Fruit fly (Drosophila melanogaster) whole organism, embryonic: Measurements from ENCODE around the gene Octbeta2R.
A peak's percentile ranks its signal among the peaks of the same experiment; 100 is the strongest.

ENCODE experiments used
- Atf3 ChIP-seq: fragments of 200-800 bp; sonication (Bioruptor generic); optimal IDR thresholded peaks from 3 replicates; lab custom pipeline; 2016; ENCODE audit warnings: missing biosample characterization, missing genetic modification characterization
- Bteb2 ChIP-seq: fragments of 200-800 bp; sonication (Bioruptor generic); optimal IDR thresholded peaks from 2 replicates; lab custom pipeline; 2016; ENCODE audit warnings: missing biosample characterization, missing genetic modification characterization
- CG10462 ChIP-seq: fragments of 200-800 bp; sonication (Bioruptor generic); optimal IDR thresholded peaks from 2 replicates; lab custom pipeline; 2016; ENCODE audit warnings: missing biosample characterization, missing genetic modification characterization
- CG11456 ChIP-seq: fragments of 200-800 bp; sonication (Bioruptor generic); IDR thresholded peaks from 3 replicates; pipeline ENCODE4 v1.3.6; 2022; ENCODE audit warnings: missing biosample characterization, missing genetic modification characterization
- CG12942 ChIP-seq: fragments of 200-800 bp; sonication (Bioruptor generic); optimal IDR thresholded peaks from 3 replicates; lab custom pipeline; 2016; ENCODE audit warnings: missing biosample characterization, missing genetic modification characterization
- CG13424 ChIP-seq: fragments of 200-800 bp; sonication (Bioruptor generic); optimal IDR thresholded peaks from 2 replicates; lab custom pipeline; 2019; ENCODE audit warnings: missing biosample characterization, mild to moderate bottlenecking, missing genetic modification characterization, moderate library complexity
- CG14710 ChIP-seq: fragments of 200-800 bp; sonication (Bioruptor generic); optimal IDR thresholded peaks from 3 replicates; lab custom pipeline; 2019; ENCODE audit warnings: missing biosample characterization, mild to moderate bottlenecking, missing genetic modification characterization, moderate library complexity
- CG17186 ChIP-seq: fragments of 200-800 bp; sonication (Bioruptor generic); optimal IDR thresholded peaks from 3 replicates; lab custom pipeline; 2017; ENCODE audit warnings: missing biosample characterization, missing genetic modification reagents, missing genetic modification characterization
- CG18011 ChIP-seq: fragments of 200-800 bp; sonication (Bioruptor generic); optimal IDR thresholded peaks from 2 replicates; lab custom pipeline; 2017; ENCODE audit warnings: missing biosample characterization, missing genetic modification characterization, mild to moderate bottlenecking, moderate library complexity, missing genotype
- CG33213 ChIP-seq: fragments of 200-800 bp; sonication (Bioruptor generic); optimal IDR thresholded peaks from 3 replicates; lab custom pipeline; 2016; ENCODE audit warnings: missing biosample characterization, missing genetic modification characterization
- CG3726 ChIP-seq: fragments of 200-800 bp; sonication (Bioruptor generic); IDR thresholded peaks from 3 replicates; pipeline ENCODE4, ENCODE4 v1.3.6; 2022; ENCODE audit warnings: missing biosample characterization, missing genetic modification characterization
- CG4282 ChIP-seq: fragments of 200-800 bp; sonication (Bioruptor generic); optimal IDR thresholded peaks from 2 replicates; lab custom pipeline; 2016; ENCODE audit warnings: missing biosample characterization, missing genetic modification characterization
- CG4424 ChIP-seq: fragments of 200-800 bp; sonication (Bioruptor generic); optimal IDR thresholded peaks from 3 replicates; lab custom pipeline; 2016; ENCODE audit warnings: missing biosample characterization, missing genetic modification characterization
- CG4854 ChIP-seq: fragments of 200-800 bp; sonication (Bioruptor generic); optimal IDR thresholded peaks from 2 replicates; lab custom pipeline; 2016; ENCODE audit warnings: missing biosample characterization, missing genetic modification characterization, inconsistent platforms
- CG6254 ChIP-seq: fragments of 200-800 bp; sonication (Bioruptor generic); optimal IDR thresholded peaks from 3 replicates; lab custom pipeline; 2017; ENCODE audit warnings: mild to moderate bottlenecking, missing biosample characterization, missing genetic modification reagents, missing genetic modification characterization
- CG7786 ChIP-seq: fragments of 200-800 bp; sonication (Bioruptor generic); optimal IDR thresholded peaks from 2 replicates; lab custom pipeline; 2016; ENCODE audit warnings: missing biosample characterization, missing genetic modification characterization
- CG8089 ChIP-seq: fragments of 200-800 bp; sonication (Bioruptor generic); optimal IDR thresholded peaks from 3 replicates; lab custom pipeline; 2016; ENCODE audit warnings: missing biosample characterization, missing genetic modification characterization
- CoRest ChIP-seq: fragments of 200-800 bp; sonication (Bioruptor generic); optimal IDR thresholded peaks from 3 replicates; lab custom pipeline; 2018; ENCODE audit warnings: missing biosample characterization, mild to moderate bottlenecking, missing genetic modification characterization, moderate library complexity
- Doc2 ChIP-seq: fragments of 200-800 bp; sonication (Bioruptor generic); IDR thresholded peaks from 2 replicates; pipeline ENCODE4 v1.3.6; 2022; ENCODE audit warnings: missing biosample characterization, missing genetic modification characterization
- Ets65A ChIP-seq: fragments of 200-800 bp; sonication (Bioruptor generic); peaks from one replicate; lab custom pipeline; 2016; ENCODE audit warnings: missing biosample characterization, missing genetic modification characterization
- Gug ChIP-seq: fragments of 200-800 bp; sonication (Bioruptor generic); IDR thresholded peaks from 4 replicates; pipeline ENCODE4 v1.3.6; 2022; ENCODE audit warnings: missing biosample characterization, missing genetic modification characterization
- HHEX ChIP-seq: fragments of 200-800 bp; sonication (Bioruptor generic); optimal IDR thresholded peaks from 3 replicates; lab custom pipeline; 2017; ENCODE audit warnings: missing biosample characterization, mild to moderate bottlenecking, missing genetic modification characterization, missing genetic modification reagents
- Hey ChIP-seq: fragments of 200-800 bp; sonication (Bioruptor generic); optimal IDR thresholded peaks from 3 replicates; lab custom pipeline; 2018; ENCODE audit warnings: missing biosample characterization, mild to moderate bottlenecking, missing genetic modification characterization
- Hr51 ChIP-seq, 2 experiments: fragments of 200-800 bp; sonication (Bioruptor generic); optimal IDR thresholded peaks; 2 replicates in 1 of 2; 3 replicates in 1 of 2; lab custom pipeline; 2016 to 2018; ENCODE audit warnings: missing biosample characterization in 2 of 2, missing genetic modification characterization in 2 of 2, mild to moderate bottlenecking in 1 of 2, moderate library complexity in 1 of 2
- Kr ChIP-seq: fragments of 200-800 bp; sonication (Bioruptor generic); optimal IDR thresholded peaks from 2 replicates; lab custom pipeline; 2017; ENCODE audit warnings: missing biosample characterization, mild to moderate bottlenecking, missing genetic modification characterization
- Lhr ChIP-seq: fragments of 200-800 bp; sonication (Bioruptor generic); optimal IDR thresholded peaks from 3 replicates; lab custom pipeline; 2017; ENCODE audit warnings: mild to moderate bottlenecking, missing biosample characterization, missing genetic modification reagents, missing genetic modification characterization
- MESR4 ChIP-seq: fragments of 200-800 bp; sonication (Bioruptor generic); optimal IDR thresholded peaks from 2 replicates; lab custom pipeline; 2018; ENCODE audit warnings: missing biosample characterization, mild to moderate bottlenecking, missing genetic modification characterization, moderate library complexity
- Med ChIP-seq: fragments of 200-800 bp; sonication (Bioruptor generic); peaks from one replicate; lab custom pipeline; 2016; ENCODE audit warnings: missing biosample characterization, missing genetic modification characterization, mild to moderate bottlenecking, inconsistent platforms, moderate library complexity
- Myb ChIP-seq: fragments of 200-800 bp; sonication (Bioruptor generic); optimal IDR thresholded peaks from 2 replicates; lab custom pipeline; 2016; ENCODE audit warnings: missing biosample characterization, missing genetic modification characterization
- Rfx ChIP-seq: fragments of 200-800 bp; sonication (Bioruptor generic); IDR thresholded peaks from 2 replicates; pipeline ENCODE4 v1.3.6; 2022; ENCODE audit warnings: missing biosample characterization, missing genetic modification characterization
- Side ChIP-seq: fragments of 200-800 bp; sonication (Bioruptor generic); optimal IDR thresholded peaks from 2 replicates; lab custom pipeline; 2016; ENCODE audit warnings: missing biosample characterization, missing genetic modification characterization
- Spps ChIP-seq: fragments of 200-800 bp; sonication (Bioruptor generic); optimal IDR thresholded peaks from 2 replicates; lab custom pipeline; 2018; ENCODE audit warnings: missing biosample characterization, mild to moderate bottlenecking, missing genetic modification characterization
- Sry-δ ChIP-seq: fragments of 200-800 bp; sonication (Bioruptor generic); optimal IDR thresholded peaks from 2 replicates; lab custom pipeline; 2016; ENCODE audit warnings: missing biosample characterization, missing genetic modification characterization
- Stat92E ChIP-seq, 3 experiments: fragments of >200 bp in 2 of 3; fragments of 200-800 bp in 1 of 3; sonication (Bioruptor generic) in 1 of 3; optimal IDR thresholded peaks; 2 replicates each; lab custom pipeline; 2017 to 2019; ENCODE audit warnings: missing biosample characterization in 3 of 3, missing genetic modification characterization in 3 of 3, mild to moderate bottlenecking in 1 of 3, moderate library complexity in 1 of 3
- ato ChIP-seq: fragments of 200-800 bp; sonication (Bioruptor generic); IDR thresholded peaks from 2 replicates; pipeline ENCODE4 v1.3.6; 2022; ENCODE audit warnings: missing biosample characterization, missing genetic modification characterization; ENCODE audit not compliant: partially characterized antibody
- bab2 ChIP-seq: fragments of 200-800 bp; sonication (Bioruptor generic); optimal IDR thresholded peaks from 2 replicates; lab custom pipeline; 2016; ENCODE audit warnings: missing biosample characterization, missing genetic modification characterization
- cad ChIP-seq: fragments of >200 bp; optimal IDR thresholded peaks from 2 replicates; lab custom pipeline; 2017; ENCODE audit warnings: missing biosample characterization, missing genetic modification characterization
- caup ChIP-seq: fragments of 200-800 bp; sonication (Bioruptor generic); optimal IDR thresholded peaks from 3 replicates; lab custom pipeline; 2017; ENCODE audit warnings: missing biosample characterization, mild to moderate bottlenecking, missing genetic modification characterization, moderate library complexity; ENCODE audit not compliant: severe bottlenecking
- disco-r ChIP-seq: fragments of 200-800 bp; sonication (Bioruptor generic); optimal IDR thresholded peaks from 2 replicates; lab custom pipeline; 2016; ENCODE audit warnings: missing biosample characterization, missing genetic modification characterization
- esg ChIP-seq: fragments of 200-800 bp; sonication (Bioruptor generic); conservative IDR thresholded peaks from 2 replicates; pipeline ENCODE4 v1.3.6; 2022; ENCODE audit warnings: missing biosample characterization, missing genetic modification characterization
- gem ChIP-seq: fragments of 200-800 bp; sonication (Bioruptor generic); optimal IDR thresholded peaks from 2 replicates; lab custom pipeline; 2019; ENCODE audit warnings: missing biosample characterization, mild to moderate bottlenecking, missing genetic modification characterization, moderate library complexity
- gsb ChIP-seq: fragments of 200-800 bp; sonication (Bioruptor generic); IDR thresholded peaks from 2 replicates; pipeline ENCODE4 v1.3.6; 2022; ENCODE audit warnings: missing biosample characterization, missing genetic modification characterization
- gsb-n ChIP-seq: fragments of 200-800 bp; sonication (Bioruptor generic); optimal IDR thresholded peaks from 3 replicates; lab custom pipeline; 2018; ENCODE audit warnings: missing biosample characterization, mild to moderate bottlenecking, missing genetic modification characterization
- kah ChIP-seq: fragments of 200-800 bp; sonication (Bioruptor generic); optimal IDR thresholded peaks from 2 replicates; lab custom pipeline; 2018; ENCODE audit warnings: missing biosample characterization, mild to moderate bottlenecking, missing genetic modification characterization
- lilli ChIP-seq: fragments of 200-800 bp; sonication (Bioruptor generic); optimal IDR thresholded peaks from 3 replicates; lab custom pipeline; 2016; ENCODE audit warnings: missing biosample characterization, missing genetic modification characterization
- luna ChIP-seq: fragments of 200-800 bp; sonication (Bioruptor generic); optimal IDR thresholded peaks from 2 replicates; lab custom pipeline; 2016; ENCODE audit warnings: missing biosample characterization, missing genetic modification characterization
- phol ChIP-seq: fragments of 200-800 bp; sonication (Bioruptor generic); optimal IDR thresholded peaks from 3 replicates; lab custom pipeline; 2018; ENCODE audit warnings: missing biosample characterization, mild to moderate bottlenecking, missing genetic modification characterization, moderate library complexity
- tin ChIP-seq: fragments of 200-800 bp; sonication (Bioruptor generic); optimal IDR thresholded peaks from 3 replicates; lab custom pipeline; 2016; ENCODE audit warnings: missing biosample characterization, missing genetic modification characterization
- tup ChIP-seq: fragments of 200-800 bp; sonication (Bioruptor generic); optimal IDR thresholded peaks from 2 replicates; lab custom pipeline; 2016; ENCODE audit warnings: missing biosample characterization, mild to moderate bottlenecking, missing genetic modification characterization, moderate library complexity
- vfl ChIP-seq: fragments of 200-800 bp; sonication (Bioruptor generic); optimal IDR thresholded peaks from 2 replicates; lab custom pipeline; 2016; ENCODE audit warnings: missing biosample characterization, missing genetic modification characterization
- zfh2 ChIP-seq: fragments of 200-800 bp; sonication (Bioruptor generic); optimal IDR thresholded peaks from 2 replicates; lab custom pipeline; 2016; ENCODE audit warnings: missing biosample characterization, missing genetic modification characterization

The Octbeta2R gene

dm6 chr3R:12627691-12628148 lies 32.2 kb upstream of the Octbeta2R start, which contains the start of the genes Vha55 and Snx3 (continued):
- TF ChIP-seq CG7786 (GFP tag; lab: Kevin White, UChicago) (peak; percentile 87), Bteb2 (GFP tag; lab: Kevin White, UChicago) (peak; percentile 85), Atf3 (peak; percentile 95), HHEX (peak; percentile 16), CG3726 (GFP tag; lab: Robert Waterston, UW) (no peak), Med (peak; percentile 98), kah (no peak), Side (GFP tag; lab: Kevin White, UChicago) (peak; percentile 72), vfl (GFP tag; lab: Kevin White, UChicago) (peak; percentile 88), Kr (GFP tag; lab: Kevin White, UChicago) (no peak), tup (GFP tag; lab: Kevin White, UChicago) (peak; percentile 33), CG18011 (peak; percentile 56), bab2 (peak; percentile 85), Hr51 (GFP tag; optimal IDR thresholded peaks at IDR 0.05; lab: Kevin White, UChicago) (peak; percentile 23 to 81), gsb-n (peak; percentile 55), CG33213 (peak; percentile 98), Gug (GFP tag; lab: Robert Waterston, UW) (peak; percentile 78), lilli (GFP tag; lab: Kevin White, UChicago) (peak; percentile 83), Ets65A (peak; percentile 100), CG6254 (no peak), Doc2 (GFP tag; lab: Robert Waterston, UW) (no peak), MESR4 (GFP tag; lab: Kevin White, UChicago) (peak; percentile 91), CG12942 (GFP tag; lab: Kevin White, UChicago) (peak; percentile 85), tin (peak; percentile 80), cad (no peak), Hey (peak; percentile 58), caup (GFP tag; lab: Kevin White, UChicago) (peak; percentile 78), Rfx (GFP tag; lab: Robert Waterston, UW) (no peak), phol (tag; lab: Kevin White, UChicago) (peak; percentile 65), CG11456 (GFP tag; lab: Robert Waterston, UW) (no peak), gsb (GFP tag; lab: Robert Waterston, UW) (no peak), CG17186 (GFP tag; lab: Kevin White, UChicago) (peak; percentile 82), gem (tag; lab: Kevin White, UChicago) (peak; percentile 43), esg (GFP tag; lab: Robert Waterston, UW) (no peak), CoRest (tag; lab: Kevin White, UChicago) (peak; percentile 47), CG8089 (GFP tag; lab: Kevin White, UChicago) (peak; percentile 51), Lhr (GFP tag; lab: Kevin White, UChicago) (peak; percentile 99), CG4854 (GFP tag; lab: Kevin White, UChicago) (peak; percentile 38), CG4424 (GFP tag; lab: Kevin White, UChicago) (peak; percentile 63), CG10462 (GFP tag; lab: Kevin White, UChicago) (peak; percentile 32), Stat92E (GFP tag; optimal IDR thresholded peaks at IDR 0.05; lab: Kevin White, UChicago) (peak in 1 of 3 experiments; percentile 77), zfh2 (GFP tag; lab: Kevin White, UChicago) (peak; percentile 91), Myb (GFP tag; lab: Kevin White, UChicago) (peak; percentile 85), CG13424 (tag; lab: Kevin White, UChicago) (peak; percentile 39), luna (GFP tag; lab: Kevin White, UChicago) (peak; percentile 72), Sry-δ (GFP tag; lab: Kevin White, UChicago) (peak; percentile 97), ato (GFP tag; lab: Robert Waterston, UW) (no peak), Spps (tag; lab: Kevin White, UChicago) (peak; percentile 26), CG14710 (tag; lab: Kevin White, UChicago) (peak; percentile 88), disco-r (GFP tag; lab: Kevin White, UChicago) (peak; percentile 40), CG4282 (GFP tag; lab: Kevin White, UChicago) (peak; percentile 90)
